Fruit fly (Drosophila melanogaster) whole organism, prepupa: Measurements from ENCODE around the gene CG31515.

Experiments
- Blimp-1 ChIP-seq: fragments of 200-800 bp; sonication (Bioruptor generic); optimal IDR thresholded peaks from 3 replicates; lab custom pipeline; 2017; ENCODE audit warnings: missing biosample characterization, missing genetic modification characterization, mild to moderate bottlenecking, moderate library complexity, missing genetic modification reagents
- CG6792 ChIP-seq: fragments of 200-800 bp; sonication (Bioruptor generic); optimal IDR thresholded peaks from 3 replicates; lab custom pipeline; 2016; ENCODE audit warnings: missing biosample characterization, missing genetic modification characterization
- CG8119 ChIP-seq: fragments of 200-800 bp; sonication (Bioruptor generic); IDR thresholded peaks from 3 replicates; pipeline ENCODE4 v1.3.6; 2022; ENCODE audit warnings: missing biosample characterization, missing genetic modification characterization
- CG8632 ChIP-seq: fragments of 200-800 bp; sonication (Bioruptor generic); optimal IDR thresholded peaks from 3 replicates; lab custom pipeline; 2016; ENCODE audit warnings: missing biosample characterization, missing genetic modification characterization
- Gug ChIP-seq: fragments of 200-800 bp; sonication (Bioruptor generic); IDR thresholded peaks from 2 replicates; pipeline ENCODE4 v1.3.6; 2022; ENCODE audit warnings: missing biosample characterization, missing genetic modification characterization
- Hr39 ChIP-seq: fragments of 200-800 bp; sonication (Bioruptor generic); optimal IDR thresholded peaks from 2 replicates; lab custom pipeline; 2016; ENCODE audit warnings: missing biosample characterization, missing genetic modification characterization
- acj6 ChIP-seq: fragments of 200-800 bp; sonication (Bioruptor generic); optimal IDR thresholded peaks from 3 replicates; lab custom pipeline; 2016; ENCODE audit warnings: missing biosample characterization, missing genetic modification characterization
- net ChIP-seq: fragments of 200-800 bp; sonication (Bioruptor generic); optimal IDR thresholded peaks from 3 replicates; lab custom pipeline; 2016; ENCODE audit warnings: missing biosample characterization, missing genetic modification characterization

- TF ChIP-seq CG8632 (GFP tag; lab: Kevin White, UChicago) (no peak), net (GFP tag; lab: Kevin White, UChicago) (no peak), CG8119 (GFP tag; lab: Robert Waterston, UW) (peak; percentile 77), Hr39 (GFP tag; lab: Kevin White, UChicago) (no peak), Gug (GFP tag; lab: Robert Waterston, UW) (no peak), CG6792 (GFP tag; lab: Kevin White, UChicago) (no peak), acj6 (GFP tag; lab: Kevin White, UChicago) (no peak), Blimp-1 (GFP tag; lab: Kevin White, UChicago) (no peak)
Observed at dm6 chr3R:23396548-23397294, 8.0 kb upstream of the CG31515 start.
